Fruit fly (Drosophila melanogaster) whole organism, embryonic: ENCODE data around the gene GluClalpha.

Experiments
- CG8290 ChIP-seq, 3 experiments: fragments of 200-800 bp; sonication (Bioruptor generic); optimal IDR thresholded peaks; 2 replicates each; lab custom pipeline; 2016 to 2019; ENCODE audit warnings: missing biosample characterization in 3 of 3, missing genetic modification characterization in 3 of 3, mild to moderate bottlenecking in 2 of 3, moderate library complexity in 1 of 3
- ato ChIP-seq: fragments of 200-800 bp; sonication (Bioruptor generic); IDR thresholded peaks from 2 replicates; pipeline ENCODE4 v1.3.6; 2022; ENCODE audit warnings: missing biosample characterization, missing genetic modification characterization; ENCODE audit not compliant: partially characterized antibody

DNA sequence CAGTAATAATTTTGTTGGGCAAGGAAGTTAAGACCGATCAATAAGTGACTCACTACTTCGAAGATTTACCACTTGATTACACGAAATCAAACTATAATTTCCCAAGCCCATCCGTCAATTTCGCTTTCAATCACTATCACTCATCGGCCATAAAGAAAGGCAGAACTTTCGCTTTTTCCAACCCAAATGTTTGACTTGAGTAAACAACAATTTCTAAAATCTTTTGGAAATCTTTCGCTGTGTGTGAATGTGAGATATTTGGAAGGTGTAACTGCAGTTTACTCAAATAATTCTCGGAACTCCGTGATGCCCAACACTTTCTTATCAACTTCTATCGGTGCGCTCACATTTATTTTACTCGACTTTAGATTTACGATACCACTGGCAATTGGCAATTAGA lies 91.6 kb downstream of the GluClalpha start:
- TF ChIP-seq CG8290 (GFP tag; optimal IDR thresholded peaks at IDR 0.05; lab: Kevin White, UChicago), result no peak
- no peak for TF ChIP-seq CG8290 (tag; optimal IDR thresholded peaks at IDR 0.05; lab: Kevin White, UChicago)
- TF ChIP-seq ato (GFP tag; lab: Robert Waterston, UW), result no peak
